Worm (Caenorhabditis elegans): ENCODE results near the gene C49C8.5.

C49C8.5 gene

ce11 chrIV:8630243-8630642, 23.2 kb downstream of the C49C8.5 start:
- TF ChIP-seq flt-1 (GFP tag; IDR thresholded peaks at IDR 0.05) = no peak
- no peak for TF ChIP-seq tab-1 (GFP tag; IDR thresholded peaks at IDR 0.05)
- TF ChIP-seq ref-1 (GFP tag; conservative IDR thresholded peaks at IDR 0.05) = no peak
- no peak for TF ChIP-seq klf-2 (GFP tag; conservative IDR thresholded peaks at IDR 0.05)
- no peak for TF ChIP-seq ztf-23 (GFP tag; IDR thresholded peaks at IDR 0.05)
- TF ChIP-seq med-1 (GFP tag; optimal IDR thresholded peaks at IDR 0.05; ENCODE audit: insufficient read depth) = no peak
- no peak for TF ChIP-seq T22C8.4 (GFP tag; IDR thresholded peaks at IDR 0.05)

DNA sequence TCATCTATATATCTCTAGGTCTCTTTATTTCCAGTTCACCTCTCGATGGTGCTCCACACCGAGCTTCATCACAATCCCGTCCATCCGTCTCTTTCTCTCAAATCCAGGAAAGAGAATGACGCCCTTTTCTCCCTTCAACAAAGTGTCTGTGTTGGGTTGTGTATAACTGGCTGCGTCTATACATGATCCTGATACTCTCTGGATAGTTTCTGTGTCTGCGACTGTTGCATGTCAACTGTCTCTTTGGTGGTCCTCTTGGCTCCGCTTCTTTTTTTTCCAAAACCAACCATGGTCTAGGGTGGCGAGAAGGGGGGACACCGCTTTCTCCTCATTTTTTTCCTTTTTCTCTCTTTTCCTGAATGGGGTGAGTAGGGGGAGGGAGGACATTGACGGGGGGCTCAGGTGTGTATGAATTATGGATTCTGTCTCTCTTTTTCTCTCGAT, 23.8 kb downstream of the C49C8.5 start:
- TF ChIP-seq ztf-23 (GFP tag; IDR thresholded peaks at IDR 0.05) (0 out of 2 replicates have a peak, but pooled peaks have one; percentile 43), T22C8.4 (GFP tag; IDR thresholded peaks at IDR 0.05) (no peak), flt-1 (GFP tag; IDR thresholded peaks at IDR 0.05) (0 out of 2 replicates have a peak, but pooled peaks have one; percentile 5)

- TF ChIP-seq cog-1 (tag; optimal IDR thresholded peaks at IDR 0.05) = no peak
- no peak for TF ChIP-seq ztf-23 (GFP tag; IDR thresholded peaks at IDR 0.05)
- no peak for TF ChIP-seq ref-1 (GFP tag; conservative IDR thresholded peaks at IDR 0.05)
- no peak for TF ChIP-seq T22C8.4 (GFP tag; IDR thresholded peaks at IDR 0.05)
- TF ChIP-seq klf-2 (GFP tag; conservative IDR thresholded peaks at IDR 0.05) = no peak
- no peak for TF ChIP-seq tab-1 (GFP tag; IDR thresholded peaks at IDR 0.05)
These were observed 25.2 kb downstream of the C49C8.5 start for ce11 chrIV:8628262-8628661.

- TF ChIP-seq T22C8.4 (GFP tag; IDR thresholded peaks at IDR 0.05) (no peak), med-1 (GFP tag; optimal IDR thresholded peaks at IDR 0.05; ENCODE audit: insufficient read depth) (no peak), ref-1 (GFP tag; conservative IDR thresholded peaks at IDR 0.05) (no peak), ztf-23 (GFP tag; IDR thresholded peaks at IDR 0.05) (no peak), ztf-29 (GFP tag; IDR thresholded peaks at IDR 0.05) (no peak), klf-2 (GFP tag; conservative IDR thresholded peaks at IDR 0.05) (no peak), cog-1 (tag; optimal IDR thresholded peaks at IDR 0.05) (no peak), flt-1 (GFP tag; IDR thresholded peaks at IDR 0.05) (no peak), tab-1 (GFP tag; IDR thresholded peaks at IDR 0.05) (no peak)
These were observed 26.1 kb downstream of the C49C8.5 start, which contains the start of gene F42A9.11 for ce11 chrIV:8627328-8627727. TSS of gene F42A9.11 (plus strand) at chrIV:8627637.

- no peak for TF ChIP-seq cog-1 (tag; optimal IDR thresholded peaks at IDR 0.05)
- no peak for TF ChIP-seq ztf-23 (GFP tag; IDR thresholded peaks at IDR 0.05)
- TF ChIP-seq ztf-29 (GFP tag; IDR thresholded peaks at IDR 0.05) = no peak
- TF ChIP-seq med-1 (GFP tag; optimal IDR thresholded peaks at IDR 0.05; ENCODE audit: insufficient read depth) = no peak
- TF ChIP-seq T22C8.4 (GFP tag; IDR thresholded peaks at IDR 0.05) = no peak
- no peak for TF ChIP-seq klf-2 (GFP tag; conservative IDR thresholded peaks at IDR 0.05)
- TF ChIP-seq ref-1 (GFP tag; conservative IDR thresholded peaks at IDR 0.05) = no peak
- TF ChIP-seq flt-1 (GFP tag; IDR thresholded peaks at IDR 0.05) = no peak
- no peak for TF ChIP-seq tab-1 (GFP tag; IDR thresholded peaks at IDR 0.05)
These were observed 27.2 kb downstream of the C49C8.5 start for ce11 chrIV:8626294-8626693.

DNA sequence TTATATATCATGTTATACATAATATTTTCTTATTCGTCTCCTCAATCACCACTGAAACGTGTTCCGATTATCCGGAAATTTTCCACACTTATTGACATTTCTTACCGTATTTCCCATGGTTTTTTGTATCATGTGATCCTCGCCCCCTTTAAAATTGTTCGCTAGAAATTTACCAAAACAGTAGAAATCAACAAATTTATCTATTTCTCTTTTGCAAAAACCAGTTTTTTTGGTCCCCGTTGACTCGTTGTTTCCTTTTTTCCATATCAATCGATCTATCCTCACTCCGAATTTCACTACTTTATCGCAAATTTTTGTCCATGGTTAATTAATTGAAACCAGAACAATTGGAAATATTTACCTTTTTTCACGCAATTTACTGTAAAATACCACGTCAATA, 27.7 kb downstream of the C49C8.5 start:
- TF ChIP-seq ref-1 (GFP tag; conservative IDR thresholded peaks at IDR 0.05) (no peak), ztf-23 (GFP tag; IDR thresholded peaks at IDR 0.05) (no peak), med-1 (GFP tag; optimal IDR thresholded peaks at IDR 0.05; ENCODE audit: insufficient read depth) (no peak), klf-2 (GFP tag; conservative IDR thresholded peaks at IDR 0.05) (no peak), tab-1 (GFP tag; IDR thresholded peaks at IDR 0.05) (no peak), flt-1 (GFP tag; IDR thresholded peaks at IDR 0.05) (no peak), T22C8.4 (GFP tag; IDR thresholded peaks at IDR 0.05) (no peak), cog-1 (tag; optimal IDR thresholded peaks at IDR 0.05) (no peak), ztf-29 (GFP tag; IDR thresholded peaks at IDR 0.05) (no peak)

ce11 chrIV:8620102-8620733, 33.2 kb downstream of the C49C8.5 start, which contains the start of gene lin-49:
TSS of gene lin-49 (plus strand) at chrIV:8620683.
- TF ChIP-seq ztf-29 (GFP tag; IDR thresholded peaks at IDR 0.05) = no peak
- no peak for TF ChIP-seq tab-1 (GFP tag; IDR thresholded peaks at IDR 0.05)
- TF ChIP-seq cog-1 (tag; optimal IDR thresholded peaks at IDR 0.05) = peak; percentile 43
- TF ChIP-seq med-1 (GFP tag; optimal IDR thresholded peaks at IDR 0.05; ENCODE audit: insufficient read depth) = no peak

- TF ChIP-seq tab-1 (GFP tag; IDR thresholded peaks at IDR 0.05) = no peak
- TF ChIP-seq klf-2 (GFP tag; conservative IDR thresholded peaks at IDR 0.05) = no peak
- no peak for TF ChIP-seq ztf-23 (GFP tag; IDR thresholded peaks at IDR 0.05)
- no peak for TF ChIP-seq T22C8.4 (GFP tag; IDR thresholded peaks at IDR 0.05)
- no peak for TF ChIP-seq ref-1 (GFP tag; conservative IDR thresholded peaks at IDR 0.05)
- no peak for TF ChIP-seq flt-1 (GFP tag; IDR thresholded peaks at IDR 0.05)
- TF ChIP-seq cog-1 (tag; optimal IDR thresholded peaks at IDR 0.05) = no peak
- no peak for TF ChIP-seq ztf-29 (GFP tag; IDR thresholded peaks at IDR 0.05)
- TF ChIP-seq med-1 (GFP tag; optimal IDR thresholded peaks at IDR 0.05; ENCODE audit: insufficient read depth) = no peak
These were observed 34.8 kb downstream of the C49C8.5 start, which contains the start of gene F42A9.8 for ce11 chrIV:8618698-8619097. TSS of gene F42A9.8 (minus strand) at chrIV:8618785.

DNA sequence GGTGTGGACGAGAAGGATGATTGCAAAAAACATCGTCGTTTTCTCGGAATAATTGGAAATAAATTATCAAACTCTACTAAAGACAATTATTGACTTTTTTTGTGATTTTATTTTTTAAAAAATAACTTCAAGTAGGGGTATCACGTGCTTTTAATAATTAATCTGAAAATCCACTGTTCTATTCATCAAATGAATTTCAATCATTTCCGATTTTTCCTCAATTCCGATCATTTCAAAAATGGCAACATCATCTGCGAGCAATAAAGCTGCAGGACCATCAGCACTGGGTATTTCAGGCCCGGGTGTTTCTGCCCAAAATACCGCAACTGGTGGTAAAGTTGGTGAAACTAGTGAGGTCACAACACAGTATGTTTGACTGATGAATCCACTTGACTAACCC, 36.4 kb downstream of the C49C8.5 start, which contains the start of the genes F42A9.7 and F42A9.3:
Gene F42A9.7 (minus strand): TSS at position 101 of the 400 bp plus-strand sequence.
Gene F42A9.3 (plus strand): TSS at position 214 of the 400 bp plus-strand sequence.
- TF ChIP-seq ztf-23 (GFP tag; IDR thresholded peaks at IDR 0.05) (no peak), ref-1 (GFP tag; conservative IDR thresholded peaks at IDR 0.05) (no peak), klf-2 (GFP tag; conservative IDR thresholded peaks at IDR 0.05) (no peak), flt-1 (GFP tag; IDR thresholded peaks at IDR 0.05) (no peak), ztf-29 (GFP tag; IDR thresholded peaks at IDR 0.05) (no peak), cog-1 (tag; optimal IDR thresholded peaks at IDR 0.05) (no peak), tab-1 (GFP tag; IDR thresholded peaks at IDR 0.05) (no peak), T22C8.4 (GFP tag; IDR thresholded peaks at IDR 0.05) (no peak), med-1 (GFP tag; optimal IDR thresholded peaks at IDR 0.05; ENCODE audit: insufficient read depth) (no peak)

DNA sequence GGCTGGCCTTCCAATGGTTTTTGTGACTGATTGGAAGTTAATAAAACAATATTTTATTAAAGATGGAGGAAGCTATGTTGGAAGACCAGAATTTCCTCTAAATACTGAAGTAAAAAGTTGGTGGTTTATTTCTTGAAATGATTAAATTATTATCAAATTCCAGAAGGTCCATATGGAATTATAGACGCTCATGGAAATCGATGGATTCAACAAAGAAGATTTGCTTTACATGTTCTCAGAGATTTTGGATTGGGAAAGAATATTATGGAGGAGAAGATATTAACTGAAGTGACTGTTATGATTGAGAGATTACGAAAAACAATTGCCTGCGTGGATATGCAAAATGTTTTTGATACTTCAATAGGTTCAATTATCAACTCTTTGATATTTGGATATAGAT, 38.1 kb downstream of the C49C8.5 start:
- no peak for TF ChIP-seq tab-1 (GFP tag; IDR thresholded peaks at IDR 0.05)
- TF ChIP-seq med-1 (GFP tag; optimal IDR thresholded peaks at IDR 0.05; ENCODE audit: insufficient read depth) = no peak
- no peak for TF ChIP-seq cog-1 (tag; optimal IDR thresholded peaks at IDR 0.05)
- no peak for TF ChIP-seq flt-1 (GFP tag; IDR thresholded peaks at IDR 0.05)
- TF ChIP-seq klf-2 (GFP tag; conservative IDR thresholded peaks at IDR 0.05) = no peak

Data from whole organism, midembryonic.